Fruit fly (Drosophila melanogaster): ENCODE results near the gene RpS15Aa.

Gene RpS15Aa

dm6 chrX:13300835-13301502 is 36.5 kb downstream of the RpS15Aa start:
- no peak for TF ChIP-seq CG17801 (GFP tag; optimal IDR thresholded peaks at IDR 0.05; ENCODE audit: partially characterized antibody)

DNA sequence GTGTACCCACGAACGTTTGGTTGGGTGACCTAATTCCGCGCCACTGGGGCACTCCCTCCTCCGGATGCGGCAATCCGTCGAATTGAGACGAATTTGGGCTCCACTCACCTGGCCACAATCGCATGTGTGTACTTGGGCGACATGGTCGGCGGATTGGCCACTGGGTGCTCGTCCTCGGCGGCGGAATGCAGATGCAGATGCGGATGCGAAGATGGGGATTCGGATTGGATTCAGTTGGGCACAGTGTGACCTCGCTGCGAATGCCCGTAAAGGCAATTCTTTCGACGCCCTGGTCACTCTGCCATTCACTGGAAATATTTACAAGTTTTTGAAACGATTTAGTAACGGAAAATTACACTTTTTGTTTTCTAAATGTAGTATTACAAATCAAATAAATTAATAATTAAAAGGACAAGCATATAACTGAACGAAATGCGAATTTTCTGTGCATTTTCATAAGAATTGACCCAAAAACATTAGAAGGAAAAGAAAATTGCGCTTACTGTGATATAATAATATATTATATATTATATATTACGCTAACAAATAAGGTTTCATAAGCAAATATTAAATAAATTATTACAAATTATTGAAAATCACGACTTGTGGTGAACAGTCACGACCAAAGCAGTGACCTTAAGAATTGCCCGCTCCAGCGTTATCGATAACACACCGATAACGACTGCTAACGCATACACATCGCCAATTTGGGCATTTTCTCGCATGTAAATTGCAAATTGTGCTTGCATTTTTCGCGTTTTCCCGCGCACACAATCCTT is 40.9 kb downstream of the RpS15Aa start, which contains the start of gene CG1622:
Gene CG1622 (plus strand): TSS at position 678 of the 779 bp plus-strand sequence.
- no peak for TF ChIP-seq CG17801 (GFP tag; optimal IDR thresholded peaks at IDR 0.05; ENCODE audit: partially characterized antibody)

DNA sequence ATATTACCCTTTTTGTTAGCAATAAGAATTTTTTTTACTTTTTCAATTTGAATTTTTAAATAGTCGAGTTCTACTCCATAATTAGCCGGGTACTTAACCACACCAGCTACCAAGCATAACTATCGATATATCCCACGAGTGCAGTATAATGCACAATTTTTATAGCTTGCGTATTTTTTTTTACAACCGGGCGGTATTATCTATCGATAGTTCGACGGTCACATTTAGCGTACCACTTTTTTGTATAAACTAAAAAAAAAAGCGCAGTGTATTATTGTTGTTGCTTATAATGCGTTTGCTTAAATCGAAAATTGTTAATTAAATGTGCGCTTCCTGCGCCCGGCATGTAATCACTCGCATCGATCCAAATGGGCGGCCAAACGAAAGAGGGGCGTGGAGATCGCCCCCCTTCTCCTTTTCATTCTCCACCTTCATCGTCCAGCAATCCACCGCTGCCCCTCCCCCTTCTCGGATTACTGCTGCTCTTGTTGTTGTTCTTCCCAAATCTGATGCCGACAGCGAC is 49.6 kb downstream of the RpS15Aa start, which contains the start of gene Remo:
Gene Remo (plus strand): TSS at position 198 of the 523 bp plus-strand sequence.
- TF ChIP-seq CG17801 (GFP tag; optimal IDR thresholded peaks at IDR 0.05; ENCODE audit: partially characterized antibody) = no peak

dm6 chrX:13285749-13286336 is 51.7 kb downstream of the RpS15Aa start:
- TF ChIP-seq CG17801 (GFP tag; optimal IDR thresholded peaks at IDR 0.05; ENCODE audit: partially characterized antibody) = no peak

Data from ovary, adult (tissue).